Fruit fly (Drosophila melanogaster) whole organism, adult: Measurements from ENCODE around the gene Srp19.

Experiments
- CG11617 ChIP-seq: fragments of 200-800 bp; sonication (Bioruptor generic); optimal IDR thresholded peaks from 2 replicates; lab custom pipeline; 2017; ENCODE audit warnings: mild to moderate bottlenecking, missing biosample characterization, missing genetic modification reagents, missing genetic modification characterization
- CG12768 ChIP-seq: fragments of 200-800 bp; sonication (Bioruptor generic); optimal IDR thresholded peaks from 2 replicates; lab custom pipeline; 2017; ENCODE audit warnings: missing biosample characterization, missing genetic modification characterization, mild to moderate bottlenecking, moderate library complexity, missing genetic modification reagents
- CG14711 ChIP-seq: fragments of 200-800 bp; sonication (Bioruptor generic); optimal IDR thresholded peaks from 2 replicates; lab custom pipeline; 2018; ENCODE audit warnings: missing biosample characterization, mild to moderate bottlenecking, missing genetic modification characterization, moderate library complexity
- CG1620 ChIP-seq: fragments of 200-800 bp; sonication (Bioruptor generic); optimal IDR thresholded peaks from 2 replicates; lab custom pipeline; 2016; ENCODE audit warnings: missing biosample characterization, missing genetic modification characterization
- CG33017 ChIP-seq: fragments of 200-800 bp; sonication (Bioruptor generic); optimal IDR thresholded peaks from 2 replicates; lab custom pipeline; 2018; ENCODE audit warnings: missing biosample characterization, mild to moderate bottlenecking, missing genetic modification characterization, moderate library complexity
- CG5204 ChIP-seq: fragments of 200-800 bp; sonication (Bioruptor generic); optimal IDR thresholded peaks from 2 replicates; lab custom pipeline; 2016; ENCODE audit warnings: missing biosample characterization, missing genetic modification characterization
- CG7045 ChIP-seq: fragments of 200-800 bp; sonication (Bioruptor generic); optimal IDR thresholded peaks from 2 replicates; lab custom pipeline; 2017; ENCODE audit warnings: missing biosample characterization, mild to moderate bottlenecking, missing genetic modification characterization
- CG7101 ChIP-seq: fragments of 200-800 bp; sonication (Bioruptor generic); optimal IDR thresholded peaks from 2 replicates; lab custom pipeline; 2018; ENCODE audit warnings: missing biosample characterization, mild to moderate bottlenecking, missing genetic modification characterization, moderate library complexity
- Clk ChIP-seq: fragments of 200-800 bp; sonication (Bioruptor generic); optimal IDR thresholded peaks from 2 replicates; lab custom pipeline; 2017; ENCODE audit warnings: missing biosample characterization, missing genetic modification characterization
- Crg-1 ChIP-seq: fragments of 200-800 bp; sonication (Bioruptor generic); optimal IDR thresholded peaks from 2 replicates; lab custom pipeline; 2016; ENCODE audit warnings: missing biosample characterization, missing genetic modification characterization
- Hr96 ChIP-seq: fragments of 200-800 bp; sonication (Bioruptor generic); optimal IDR thresholded peaks from 2 replicates; lab custom pipeline; 2016; ENCODE audit warnings: missing biosample characterization, missing genetic modification characterization
- Mnt ChIP-seq: fragments of 200-800 bp; sonication (Bioruptor generic); optimal IDR thresholded peaks from 2 replicates; lab custom pipeline; 2016; ENCODE audit warnings: missing biosample characterization, mild to moderate bottlenecking, missing genetic modification characterization
- bab1 ChIP-seq: fragments of 200-800 bp; sonication (Bioruptor generic); optimal IDR thresholded peaks from 3 replicates; lab custom pipeline; 2019; ENCODE audit warnings: missing biosample characterization, mild to moderate bottlenecking, missing genetic modification characterization, moderate library complexity
- cic ChIP-seq: fragments of 200-800 bp; sonication (Bioruptor generic); optimal IDR thresholded peaks from 2 replicates; lab custom pipeline; 2017; ENCODE audit warnings: missing biosample characterization, mild to moderate bottlenecking, missing genetic modification characterization, moderate library complexity
- cnc ChIP-seq, 2 experiments: fragments of >200 bp; optimal IDR thresholded peaks; 2 replicates each; lab custom pipeline; 2017
- kay ChIP-seq: fragments of 200-800 bp; sonication (Bioruptor generic); peaks from one replicate; lab custom pipeline; 2016; ENCODE audit warnings: missing biosample characterization, missing genetic modification characterization, borderline replicate concordance
- ovo ChIP-seq: fragments of 200-800 bp; sonication (Bioruptor generic); optimal IDR thresholded peaks from 2 replicates; lab custom pipeline; 2016; ENCODE audit warnings: missing biosample characterization, missing genetic modification characterization
- pad ChIP-seq: fragments of 200-800 bp; sonication (Bioruptor generic); optimal IDR thresholded peaks from 3 replicates; lab custom pipeline; 2017; ENCODE audit warnings: missing biosample characterization, missing genetic modification characterization, mild to moderate bottlenecking, moderate library complexity, missing genetic modification reagents
- tj ChIP-seq: fragments of 200-800 bp; sonication (Bioruptor generic); optimal IDR thresholded peaks from 3 replicates; lab custom pipeline; 2017; ENCODE audit warnings: missing biosample characterization, mild to moderate bottlenecking, missing genetic modification characterization, moderate library complexity
- toe ChIP-seq: fragments of 200-800 bp; sonication (Bioruptor generic); optimal IDR thresholded peaks from 2 replicates; lab custom pipeline; 2016; ENCODE audit warnings: missing biosample characterization, missing genetic modification characterization

The Srp19 gene

DNA sequence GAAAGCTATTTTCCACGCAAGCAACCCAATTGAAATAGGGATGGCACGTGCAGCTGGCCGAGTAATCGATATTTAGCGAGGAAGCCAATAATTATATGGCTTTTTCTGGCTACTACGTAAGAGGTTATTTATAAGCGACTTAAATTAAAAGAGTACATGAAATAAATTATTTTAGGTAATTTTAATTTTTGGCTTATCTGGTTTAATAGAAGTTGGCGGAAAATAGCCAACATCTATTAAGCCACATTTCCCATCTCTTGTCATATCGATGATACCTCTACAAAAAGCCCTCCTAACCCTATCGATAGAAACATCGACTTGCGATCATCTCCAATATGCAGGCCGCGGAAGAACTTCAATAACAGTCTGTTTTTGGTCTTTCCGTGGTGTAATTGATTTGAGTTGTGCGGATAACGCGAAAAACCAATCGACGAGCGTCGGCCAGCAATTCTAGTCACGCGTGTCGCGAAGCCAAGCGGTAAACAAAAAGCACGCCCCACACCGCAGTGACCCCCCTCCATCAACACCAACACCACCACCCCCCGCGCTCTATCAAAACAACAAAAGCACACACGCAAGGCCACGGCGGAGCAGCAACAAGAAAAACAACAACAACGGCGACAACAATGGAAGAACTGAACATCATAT, at the start of gene Srp19, which contains the start of gene qm:
Gene Srp19, minus strand, starts transcription at position 51 of the 648 bp plus-strand sequence.
Gene qm, plus strand, starts transcription at position 330 of the 648 bp plus-strand sequence.
- TF ChIP-seq CG11617 (GFP tag; lab: Kevin White, UChicago): peak; percentile 29
- TF ChIP-seq CG5204: no peak
- no peak for TF ChIP-seq Hr96
- TF ChIP-seq cic (GFP tag; lab: Kevin White, UChicago): no peak
- TF ChIP-seq CG12768: peak; percentile 43
- TF ChIP-seq Mnt (GFP tag; lab: Kevin White, UChicago): peak; percentile 58
- TF ChIP-seq CG7101 (tag; lab: Kevin White, UChicago): peak; percentile 49
- TF ChIP-seq ovo (GFP tag; lab: Kevin White, UChicago): peak; percentile 5
- TF ChIP-seq pad (GFP tag; lab: Kevin White, UChicago): no peak
- peak; percentile 67 for TF ChIP-seq bab1
- TF ChIP-seq CG33017: peak; percentile 26
- no peak for TF ChIP-seq CG7045 (GFP tag; lab: Kevin White, UChicago)
- no peak for TF ChIP-seq cnc (optimal IDR thresholded peaks at IDR 0.05; lab: Kevin White, UChicago)
- no peak for TF ChIP-seq toe (GFP tag; lab: Kevin White, UChicago)
- TF ChIP-seq CG1620 (GFP tag; lab: Kevin White, UChicago): no peak
- peak; percentile 43 for TF ChIP-seq CG14711 (tag; lab: Kevin White, UChicago)
- peak; percentile 19 for TF ChIP-seq tj (GFP tag; lab: Kevin White, UChicago)
- TF ChIP-seq Clk (GFP tag; lab: Kevin White, UChicago): no peak

- TF ChIP-seq CG12768 (no peak), CG11617 (GFP tag; lab: Kevin White, UChicago) (no peak), CG5204 (no peak), Clk (GFP tag; lab: Kevin White, UChicago) (no peak), ovo (GFP tag; lab: Kevin White, UChicago) (no peak), CG1620 (GFP tag; lab: Kevin White, UChicago) (no peak), CG14711 (tag; lab: Kevin White, UChicago) (no peak), CG7045 (GFP tag; lab: Kevin White, UChicago) (no peak)
Observed at dm6 chr3L:7396055-7396454, 48.2 kb upstream of the Srp19 start, which contains the start of gene CG32379. Gene CG32379, plus strand, starts transcription at chr3L:7396355.

DNA sequence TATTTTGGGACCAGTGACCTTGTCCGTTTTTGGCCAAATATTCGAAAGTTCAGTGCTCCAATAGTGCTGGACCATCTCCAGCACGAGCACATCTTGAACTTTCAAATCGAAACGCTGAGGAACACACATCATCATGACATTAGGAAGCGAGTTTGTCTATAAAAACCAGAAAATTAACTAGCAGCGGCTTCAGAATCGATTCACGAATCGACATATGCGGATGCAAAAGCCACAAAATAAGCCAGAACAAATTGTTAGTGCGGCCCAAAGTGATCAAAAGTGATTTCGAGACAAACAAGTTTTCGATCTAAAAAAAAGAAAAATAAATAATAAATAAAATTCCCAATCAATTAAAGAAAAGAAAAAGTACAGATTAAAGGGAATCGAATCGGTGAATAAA, 42.6 kb upstream of the Srp19 start, which contains the start of gene CG8563:
Gene CG8563, plus strand, starts transcription at position 301 of the 400 bp plus-strand sequence.
- no peak for TF ChIP-seq CG14711 (tag; lab: Kevin White, UChicago)
- no peak for TF ChIP-seq Mnt (GFP tag; lab: Kevin White, UChicago)
- no peak for TF ChIP-seq Crg-1 (GFP tag; lab: Kevin White, UChicago)
- TF ChIP-seq CG7045 (GFP tag; lab: Kevin White, UChicago): no peak
- no peak for TF ChIP-seq cnc (optimal IDR thresholded peaks at IDR 0.05; lab: Kevin White, UChicago)
- no peak for TF ChIP-seq bab1
- no peak for TF ChIP-seq CG5204
- no peak for TF ChIP-seq CG33017
- no peak for TF ChIP-seq ovo (GFP tag; lab: Kevin White, UChicago)
- TF ChIP-seq CG7101 (tag; lab: Kevin White, UChicago): no peak
- no peak for TF ChIP-seq CG11617 (GFP tag; lab: Kevin White, UChicago)

DNA sequence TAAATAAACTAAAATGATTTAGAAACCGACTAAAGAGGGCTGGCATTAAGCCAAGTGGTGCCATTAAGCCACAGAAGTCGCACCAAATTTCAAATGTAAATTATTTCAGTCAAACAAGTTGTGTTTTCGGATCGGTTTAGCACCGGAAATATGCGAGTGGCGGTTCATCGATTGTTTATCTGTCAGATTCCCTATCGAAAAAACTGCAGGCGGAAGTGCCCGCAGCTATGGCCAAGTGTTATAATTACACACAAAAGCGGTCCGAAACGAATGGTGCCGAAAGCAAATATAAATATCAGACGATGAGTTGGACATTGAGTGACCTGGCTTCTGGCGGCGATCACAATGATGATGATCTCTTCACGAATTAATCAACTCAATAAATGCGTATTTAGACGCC, 42.2 kb upstream of the Srp19 start:
- TF ChIP-seq CG7101 (tag; lab: Kevin White, UChicago) (no peak), tj (GFP tag; lab: Kevin White, UChicago) (no peak), Crg-1 (GFP tag; lab: Kevin White, UChicago) (no peak), CG33017 (no peak), Hr96 (no peak)

DNA sequence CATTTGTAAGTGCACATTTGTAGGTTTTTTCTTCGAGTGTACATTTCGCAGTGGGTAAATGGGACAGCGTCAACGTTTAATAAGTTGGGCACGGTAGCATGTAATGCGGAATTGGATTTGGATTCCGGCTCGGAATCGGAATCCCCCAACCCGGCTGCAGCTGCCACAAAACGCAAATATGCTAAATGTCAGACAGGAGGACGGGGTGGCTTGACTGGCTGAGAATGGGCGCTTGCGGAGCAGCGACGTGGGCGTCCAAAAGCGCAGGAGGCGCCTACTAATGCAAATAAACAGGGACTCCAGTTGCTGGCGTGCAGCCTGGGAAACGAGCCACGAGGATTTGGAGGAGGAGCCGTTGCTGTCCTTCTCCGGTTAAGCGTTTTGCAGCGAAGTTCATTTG, 40.0 kb upstream of the Srp19 start, which contains the start of gene CG8564:
Gene CG8564, minus strand, starts transcription at position 101 of the 400 bp plus-strand sequence.
- no peak for TF ChIP-seq CG14711 (tag; lab: Kevin White, UChicago)
- TF ChIP-seq CG5204: no peak
- TF ChIP-seq Mnt (GFP tag; lab: Kevin White, UChicago): no peak
- TF ChIP-seq bab1: no peak
- no peak for TF ChIP-seq cic (GFP tag; lab: Kevin White, UChicago)

- TF ChIP-seq tj (GFP tag; lab: Kevin White, UChicago): peak; percentile 97
- peak; percentile 64 for TF ChIP-seq CG1620 (GFP tag; lab: Kevin White, UChicago)
- TF ChIP-seq Hr96: peak; percentile 66
- TF ChIP-seq Clk (GFP tag; lab: Kevin White, UChicago): no peak
- peak; percentile 46 for TF ChIP-seq CG7101 (tag; lab: Kevin White, UChicago)
- no peak for TF ChIP-seq toe (GFP tag; lab: Kevin White, UChicago)
- TF ChIP-seq pad (GFP tag; lab: Kevin White, UChicago): peak; percentile 45
- peak; percentile 0 for TF ChIP-seq CG33017
- TF ChIP-seq CG12768: peak; percentile 19
- peak; percentile 23 for TF ChIP-seq CG7045 (GFP tag; lab: Kevin White, UChicago)
- TF ChIP-seq Mnt (GFP tag; lab: Kevin White, UChicago): peak; percentile 67
- TF ChIP-seq CG11617 (GFP tag; lab: Kevin White, UChicago): peak; percentile 61
- peak; percentile 55 for TF ChIP-seq bab1
- TF ChIP-seq cnc (optimal IDR thresholded peaks at IDR 0.05; lab: Kevin White, UChicago): no peak
- peak; percentile 43 for TF ChIP-seq Crg-1 (GFP tag; lab: Kevin White, UChicago)
- TF ChIP-seq CG5204: peak; percentile 51
- no peak for TF ChIP-seq cic (GFP tag; lab: Kevin White, UChicago)
- peak; percentile 9 for TF ChIP-seq CG14711 (tag; lab: Kevin White, UChicago)
- peak; percentile 91 for TF ChIP-seq kay (GFP tag; lab: Kevin White, UChicago)
- peak; percentile 53 for TF ChIP-seq ovo (GFP tag; lab: Kevin White, UChicago)
Observed at dm6 chr3L:7381359-7381976, 33.6 kb upstream of the Srp19 start, which contains the start of the genes SMSr and smid. Gene SMSr, minus strand, starts transcription at chr3L:7381474. Gene smid, plus strand, starts transcription at chr3L:7381614.
